Fruit fly (Drosophila melanogaster): ENCODE results near the gene CG3117.

Gene CG3117

DNA sequence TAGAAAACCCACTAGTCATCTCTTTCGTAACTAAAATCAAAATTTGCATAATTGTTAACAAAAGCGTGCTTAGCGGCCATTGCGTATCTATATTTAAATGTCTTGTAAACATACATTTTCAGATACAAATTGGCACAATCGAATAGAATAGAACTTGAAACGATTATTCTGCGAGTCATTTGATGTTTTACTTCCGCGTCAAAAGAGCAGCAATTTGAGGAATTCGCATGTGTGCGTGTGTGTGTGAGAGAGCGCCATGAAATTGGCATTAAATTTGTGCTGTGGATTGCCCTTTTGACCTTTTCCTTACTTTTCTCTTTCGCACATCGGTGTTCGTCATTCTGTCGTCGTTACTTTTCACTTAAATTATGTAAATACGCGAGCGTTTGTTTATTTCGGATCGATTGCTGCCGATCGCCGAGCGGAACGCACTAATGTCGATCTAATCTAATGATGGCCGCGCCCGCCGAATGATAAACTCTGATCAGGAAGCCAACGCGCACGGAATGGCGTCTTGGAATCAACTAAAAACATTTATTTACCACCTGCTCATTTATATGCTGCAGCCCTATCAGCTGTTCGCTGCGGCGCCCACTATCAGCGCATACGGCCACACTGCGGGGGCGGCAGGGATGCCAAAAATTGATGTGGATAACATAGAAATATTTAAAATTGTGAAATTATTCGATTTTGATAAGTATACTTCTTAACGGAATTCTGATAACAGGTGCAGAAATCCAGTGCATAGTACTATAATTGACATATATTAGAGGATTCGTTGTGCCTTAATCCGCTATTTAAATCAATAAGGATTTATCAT is 37.9 kb upstream of the CG3117 start:
- TF ChIP-seq Jra (GFP tag; optimal IDR thresholded peaks at IDR 0.05) = no peak
- no peak for TF ChIP-seq dsf (GFP tag; optimal IDR thresholded peaks at IDR 0.05; ENCODE audit: borderline replicate concordance)
- no peak for TF ChIP-seq Rel (GFP tag; optimal IDR thresholded peaks at IDR 0.05)
- TF ChIP-seq Rel (tag; optimal IDR thresholded peaks at IDR 0.05) = peak; percentile 71
- no peak for TF ChIP-seq ey (GFP tag; optimal IDR thresholded peaks at IDR 0.05)
- no peak for TF ChIP-seq jim (GFP tag; optimal IDR thresholded peaks at IDR 0.05)
- peak; percentile 86 for TF ChIP-seq Hr83 (GFP tag; optimal IDR thresholded peaks at IDR 0.05; ENCODE audit: poor library complexity, severe bottlenecking)
- TF ChIP-seq dl (GFP tag; optimal IDR thresholded peaks at IDR 0.05; ENCODE audit: insufficient read depth in 1 of 2, partially characterized antibody in 2 of 2) = no peak
- no peak for TF ChIP-seq pan (optimal IDR thresholded peaks at IDR 0.05)
- TF ChIP-seq woc (GFP tag; optimal IDR thresholded peaks at IDR 0.05) = peak; percentile 51
- no peak for TF ChIP-seq Hnf4 (GFP tag; optimal IDR thresholded peaks at IDR 0.05)
- no peak for TF ChIP-seq h (GFP tag; optimal IDR thresholded peaks at IDR 0.05)
- no peak for TF ChIP-seq sv (GFP tag; optimal IDR thresholded peaks at IDR 0.05)
- peak; percentile 8 for TF ChIP-seq CG9705 (GFP tag; optimal IDR thresholded peaks at IDR 0.05)
- TF ChIP-seq Dfd (GFP tag; optimal IDR thresholded peaks at IDR 0.05) = no peak
- no peak for TF ChIP-seq fru (GFP tag; optimal IDR thresholded peaks at IDR 0.05)
- no peak for TF ChIP-seq Mio (GFP tag; optimal IDR thresholded peaks at IDR 0.05)
- no peak for TF ChIP-seq rgr (GFP tag; optimal IDR thresholded peaks at IDR 0.05)
- no peak for TF ChIP-seq lola (GFP tag; optimal IDR thresholded peaks at IDR 0.05)
- TF ChIP-seq HLH106 (tag; optimal IDR thresholded peaks at IDR 0.05) = peak; percentile 53
- TF ChIP-seq Hr78 (GFP tag; optimal IDR thresholded peaks at IDR 0.05) = no peak
- no peak for TF ChIP-seq GATAd (GFP tag; optimal IDR thresholded peaks at IDR 0.05)
- no peak for TF ChIP-seq brk (GFP tag; optimal IDR thresholded peaks at IDR 0.05)
- TF ChIP-seq dmrt93B (GFP tag; optimal IDR thresholded peaks at IDR 0.05) = no peak
- no peak for TF ChIP-seq Abd-B (GFP tag; optimal IDR thresholded peaks at IDR 0.05)
- no peak for TF ChIP-seq Dif (GFP tag; optimal IDR thresholded peaks at IDR 0.05; ENCODE audit: partially characterized antibody)
- no peak for TF ChIP-seq CrebA (GFP tag; optimal IDR thresholded peaks at IDR 0.05; ENCODE audit: borderline replicate concordance)
- no peak for TF ChIP-seq Myc (optimal IDR thresholded peaks at IDR 0.05)
- TF ChIP-seq usp (GFP tag; optimal IDR thresholded peaks at IDR 0.05) = no peak
- no peak for TF ChIP-seq foxo (GFP tag; optimal IDR thresholded peaks at IDR 0.05)
- TF ChIP-seq OdsH (GFP tag; optimal IDR thresholded peaks at IDR 0.05) = no peak
- TF ChIP-seq Vsx2 (GFP tag; optimal IDR thresholded peaks at IDR 0.05; ENCODE audit: partially characterized antibody) = no peak
- TF ChIP-seq psq (GFP tag; optimal IDR thresholded peaks at IDR 0.05) = no peak
- peak; percentile 3 for TF ChIP-seq br (GFP tag; optimal IDR thresholded peaks at IDR 0.05)
- peak; percentile 16 for TF ChIP-seq Sp1 (GFP tag; optimal IDR thresholded peaks at IDR 0.05)
- TF ChIP-seq CG32264 (GFP tag; optimal IDR thresholded peaks at IDR 0.05) = no peak
- TF ChIP-seq sage (GFP tag; optimal IDR thresholded peaks at IDR 0.05) = no peak
- TF ChIP-seq N (GFP tag; optimal IDR thresholded peaks at IDR 0.05) = no peak
- TF ChIP-seq tai (GFP tag; optimal IDR thresholded peaks at IDR 0.05) = no peak

DNA sequence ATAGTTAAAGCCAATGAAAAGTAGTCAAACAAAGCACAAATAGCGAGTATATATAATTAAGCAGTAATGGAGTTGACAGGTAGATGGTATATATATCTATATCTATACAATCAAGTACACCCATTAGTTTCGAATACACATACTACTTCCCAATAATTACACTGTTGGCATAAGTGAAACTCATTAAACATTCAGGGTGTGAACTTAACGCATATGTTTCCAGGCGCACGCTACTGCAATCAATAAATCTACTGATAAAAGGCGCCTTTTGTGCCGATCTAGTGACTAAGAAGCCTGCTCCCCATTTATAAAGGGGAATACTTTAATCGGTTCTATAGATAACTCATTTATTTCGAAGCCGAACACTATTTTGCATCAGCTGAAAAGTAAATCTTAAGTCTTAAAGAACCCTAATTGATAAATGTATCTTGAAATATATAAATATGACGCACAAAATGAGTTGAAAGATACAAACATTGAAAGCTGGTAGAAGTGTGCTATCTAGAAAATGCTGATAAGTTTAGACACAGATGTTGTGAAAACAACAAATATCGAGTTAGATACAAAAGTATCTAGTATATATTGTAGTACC is 36.8 kb upstream of the CG3117 start:
- TF ChIP-seq Dfd (GFP tag; optimal IDR thresholded peaks at IDR 0.05) (no peak), Rel (GFP tag; optimal IDR thresholded peaks at IDR 0.05) (no peak), Rel (tag; optimal IDR thresholded peaks at IDR 0.05) (peak; percentile 23)
